Fruit fly (Drosophila melanogaster) Kc167 (cell line): ENCODE measurements around the gene rasp.

Experiments used
- Myc ChIP-seq: fragments of >200 bp; optimal IDR thresholded peaks from 2 replicates; lab custom pipeline; 2017; ENCODE audit warnings: missing external identifiers
- insv ChIP-seq: fragments of >200 bp; optimal IDR thresholded peaks from 3 replicates; lab custom pipeline; 2018; ENCODE audit warnings: missing external identifiers

DNA sequence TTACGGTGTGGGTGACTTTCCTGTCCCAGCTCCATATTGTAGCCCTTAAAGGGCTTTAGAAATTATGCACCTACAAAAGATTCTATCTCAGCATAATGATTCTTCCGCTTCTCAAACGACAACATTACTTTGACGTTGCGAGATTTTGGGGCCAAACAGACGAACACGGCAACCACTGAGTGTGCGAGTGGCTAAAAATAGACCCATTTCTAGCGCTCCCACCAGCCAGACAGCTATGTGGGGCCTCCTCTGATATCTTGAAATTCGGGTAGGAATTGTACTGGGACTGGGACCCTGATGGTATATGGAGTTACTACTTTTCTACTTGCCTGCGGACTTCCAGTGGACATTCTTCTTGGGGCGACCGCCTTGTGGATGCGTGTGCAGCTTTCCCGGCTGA lies 15.9 kb downstream of the rasp start:
- TF ChIP-seq Myc (lab: Kevin White, UChicago) = no peak
- no peak for TF ChIP-seq insv (lab: Kevin White, UChicago)
